Worm (Caenorhabditis elegans) whole organism, L3 larva: Measurements from ENCODE around the gene spp-13.

Experiments used
- R02D3.7 ChIP-seq: fragments of 150-350 bp; optimal IDR thresholded peaks from 2 replicates; lab custom pipeline; 2014; ENCODE audit warnings: missing biosample characterization, missing genetic modification characterization
- ZK546.5 ChIP-seq: sonication (generic microtip); optimal IDR thresholded peaks from 2 replicates; lab custom pipeline; 2017; ENCODE audit warnings: missing biosample characterization, missing genetic modification characterization
- ceh-28 ChIP-seq: fragments of 150-350 bp; optimal IDR thresholded peaks from 2 replicates; lab custom pipeline; 2014; ENCODE audit warnings: missing biosample characterization, missing genetic modification reagents, missing genetic modification characterization
- ceh-82 ChIP-seq: fragments of 150-350 bp; optimal IDR thresholded peaks from 2 replicates; lab custom pipeline; 2014; ENCODE audit warnings: missing biosample characterization, missing genetic modification characterization
- pha-4 ChIP-seq: fragments of 150-350 bp; optimal IDR thresholded peaks from 2 replicates; lab custom pipeline; 2014; ENCODE audit warnings: missing biosample characterization, missing genetic modification reagents, missing genetic modification characterization
- unc-62 ChIP-seq: fragments of 150-350 bp; sonication (generic microtip); optimal IDR thresholded peaks from 4 replicates; lab custom pipeline; 2014; ENCODE audit warnings: missing biosample characterization, missing genetic modification reagents, missing genetic modification characterization
- zag-1 ChIP-seq: fragments of 150-350 bp; optimal IDR thresholded peaks from 2 replicates; lab custom pipeline; 2014; ENCODE audit warnings: missing biosample characterization, missing genetic modification characterization

DNA sequence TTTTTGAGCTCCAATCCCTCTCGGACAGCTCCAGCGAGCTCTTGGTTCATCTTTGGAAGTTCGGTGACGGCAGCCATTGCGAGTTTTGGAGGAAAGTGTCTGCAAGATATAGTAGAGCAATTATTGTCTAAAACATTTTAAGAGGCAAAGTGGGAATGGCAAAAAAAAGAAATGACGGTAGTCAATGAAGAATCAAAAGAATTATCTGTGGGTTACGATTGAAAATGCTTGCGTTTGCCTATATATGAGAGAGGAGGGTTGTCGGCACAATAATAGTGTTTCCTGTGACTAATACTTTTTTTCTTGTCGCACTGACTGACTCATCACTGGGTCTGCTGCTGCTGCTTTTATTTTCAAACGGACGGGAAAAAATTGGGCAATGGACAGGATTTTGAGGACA is 5.3 kb upstream of the spp-13 start, which contains the start of gene tth-1:
- no peak for TF ChIP-seq pha-4
- no peak for TF ChIP-seq ceh-28
- no peak for TF ChIP-seq R02D3.7 (tag; lab: Kevin White, UChicago)
- TF ChIP-seq unc-62 (GFP tag; lab: Kevin White, UChicago), result no peak
- TF ChIP-seq zag-1, result no peak
- TF ChIP-seq ZK546.5 (tag; lab: Kevin White, UChicago), result no peak
- TF ChIP-seq ceh-82, result no peak
